Worm (Caenorhabditis elegans) whole organism, mixed stage, embryonic: Measurements from ENCODE around the gene F47G3.1.

Experiments used
- M03D4.4 ChIP-seq: sonication (generic microtip); optimal IDR thresholded peaks from 2 replicates; lab custom pipeline; 2017; ENCODE audit warnings: mild to moderate bottlenecking, missing genetic modification characterization, missing compliant biosample characterization
- bed-3 ChIP-seq: fragments of 200-800 bp; sonication (Bioruptor generic); optimal IDR thresholded peaks from 3 replicates; lab custom pipeline; 2018; ENCODE audit warnings: mild to moderate bottlenecking, missing genetic modification characterization, moderate library complexity, missing compliant biosample characterization
- blmp-1 ChIP-seq: fragments of 150-350 bp; optimal IDR thresholded peaks from 2 replicates; lab custom pipeline; 2014; ENCODE audit warnings: missing biosample characterization, missing genetic modification characterization
- ceh-39 ChIP-seq: fragments of 150-350 bp; optimal IDR thresholded peaks from 2 replicates; lab custom pipeline; 2014; ENCODE audit warnings: missing biosample characterization, missing genetic modification characterization
- ceh-83 ChIP-seq: fragments of 200-800 bp; sonication (Bioruptor generic); optimal IDR thresholded peaks from 2 replicates; lab custom pipeline; 2018; ENCODE audit warnings: mild to moderate bottlenecking, missing genetic modification characterization, missing compliant biosample characterization
- cnd-1 ChIP-seq: fragments of 200-800 bp; sonication (Bioruptor generic); optimal IDR thresholded peaks from 2 replicates; lab custom pipeline; 2018; ENCODE audit warnings: mild to moderate bottlenecking, missing genetic modification characterization, missing compliant biosample characterization
- drap-1 ChIP-seq: fragments of 200-800 bp; sonication (Bioruptor generic); optimal IDR thresholded peaks from 3 replicates; lab custom pipeline; 2018; ENCODE audit warnings: mild to moderate bottlenecking, missing genetic modification characterization, missing compliant biosample characterization
- elt-1 ChIP-seq: sonication (generic microtip); optimal IDR thresholded peaks from 2 replicates; lab custom pipeline; 2017; ENCODE audit warnings: missing genetic modification characterization, mild to moderate bottlenecking, missing compliant biosample characterization, antibody characterized with exemption, moderate library complexity, borderline replicate concordance; ENCODE audit not compliant: insufficient read depth
- elt-3 ChIP-seq: fragments of 150-350 bp; optimal IDR thresholded peaks from 2 replicates; lab custom pipeline; 2014; ENCODE audit warnings: missing biosample characterization, missing genetic modification characterization
- flh-1 ChIP-seq: fragments of 200-800 bp; sonication (Bioruptor generic); optimal IDR thresholded peaks from 2 replicates; lab custom pipeline; 2018; ENCODE audit warnings: mild to moderate bottlenecking, missing genetic modification characterization, moderate library complexity, missing compliant biosample characterization
- ham-2 ChIP-seq: fragments of 200-800 bp; sonication (Bioruptor generic); optimal IDR thresholded peaks from 2 replicates; lab custom pipeline; 2018; ENCODE audit warnings: mild to moderate bottlenecking, missing genetic modification characterization, missing compliant biosample characterization
- hlh-1 ChIP-seq: fragments of 150-350 bp; optimal IDR thresholded peaks from 2 replicates; lab custom pipeline; 2014; ENCODE audit warnings: missing biosample characterization, missing genetic modification reagents, missing genetic modification characterization
- lin-13 ChIP-seq: fragments of 150-350 bp; optimal IDR thresholded peaks from 2 replicates; lab custom pipeline; 2014; ENCODE audit warnings: missing biosample characterization, missing genetic modification characterization
- lin-32 ChIP-seq: fragments of 200-800 bp; sonication (Bioruptor generic); optimal IDR thresholded peaks from 2 replicates; lab custom pipeline; 2018; ENCODE audit warnings: mild to moderate bottlenecking, missing genetic modification characterization, missing compliant biosample characterization
- lsy-2 ChIP-seq: fragments of 150-350 bp; optimal IDR thresholded peaks from 2 replicates; lab custom pipeline; 2014; ENCODE audit warnings: missing biosample characterization, missing genetic modification characterization
- mab-5 ChIP-seq: fragments of 150-350 bp; optimal IDR thresholded peaks from 2 replicates; lab custom pipeline; 2014; ENCODE audit warnings: missing biosample characterization, missing genetic modification characterization
- mep-1 ChIP-seq: fragments of 150-350 bp; optimal IDR thresholded peaks from 2 replicates; lab custom pipeline; 2017; ENCODE audit warnings: missing biosample characterization, missing genetic modification reagents, missing genetic modification characterization, inconsistent platforms
- nhr-12 ChIP-seq: fragments of 150-350 bp; optimal IDR thresholded peaks from 2 replicates; lab custom pipeline; 2014; ENCODE audit warnings: missing biosample characterization, missing genetic modification characterization
- nhr-2 ChIP-seq: fragments of 150-350 bp; optimal IDR thresholded peaks from 2 replicates; lab custom pipeline; 2014; ENCODE audit warnings: missing biosample characterization, missing genetic modification characterization
- nhr-237 ChIP-seq: fragments of 150-350 bp; optimal IDR thresholded peaks from 2 replicates; lab custom pipeline; 2014; ENCODE audit warnings: missing biosample characterization, missing genetic modification characterization
- nhr-76 ChIP-seq: sonication (generic microtip); optimal IDR thresholded peaks from 2 replicates; lab custom pipeline; 2017; ENCODE audit warnings: missing biosample characterization, missing genetic modification characterization
- pha-4 ChIP-seq: fragments of 150-350 bp; optimal IDR thresholded peaks from 2 replicates; lab custom pipeline; 2018; ENCODE audit warnings: missing biosample characterization, missing genetic modification reagents, missing genetic modification characterization
- sem-2 ChIP-seq: fragments of 200-800 bp; sonication (Bioruptor generic); optimal IDR thresholded peaks from 2 replicates; lab custom pipeline; 2018; ENCODE audit warnings: mild to moderate bottlenecking, missing genetic modification characterization, missing compliant biosample characterization
- snpc-4 ChIP-seq: fragments of 150-350 bp; optimal IDR thresholded peaks from 2 replicates; lab custom pipeline; 2014; ENCODE audit warnings: missing biosample characterization, missing genetic modification characterization
- sptf-1 ChIP-seq: sonication (generic microtip); optimal IDR thresholded peaks from 2 replicates; lab custom pipeline; 2017; ENCODE audit warnings: mild to moderate bottlenecking, missing genetic modification characterization, moderate library complexity, missing compliant biosample characterization
- tbx-8 ChIP-seq: fragments of 200-800 bp; sonication (Bioruptor generic); optimal IDR thresholded peaks from 2 replicates; lab custom pipeline; 2018; ENCODE audit warnings: mild to moderate bottlenecking, missing genetic modification characterization, moderate library complexity, missing compliant biosample characterization
- unc-120 ChIP-seq: sonication (generic microtip); optimal IDR thresholded peaks from 2 replicates; lab custom pipeline; 2017; ENCODE audit warnings: missing genetic modification characterization, missing compliant biosample characterization; ENCODE audit not compliant: poor library complexity, severe bottlenecking
- unc-39 ChIP-seq: fragments of 150-350 bp; optimal IDR thresholded peaks from 2 replicates; lab custom pipeline; 2014; ENCODE audit warnings: missing biosample characterization, missing genetic modification characterization
- unc-62 ChIP-seq: fragments of 150-350 bp; optimal IDR thresholded peaks from 2 replicates; lab custom pipeline; 2014; ENCODE audit warnings: missing biosample characterization, missing genetic modification reagents, missing genetic modification characterization
- ztf-11 ChIP-seq: fragments of 150-350 bp; optimal IDR thresholded peaks from 2 replicates; lab custom pipeline; 2014; ENCODE audit warnings: missing biosample characterization, missing genetic modification characterization

Gene F47G3.1

DNA sequence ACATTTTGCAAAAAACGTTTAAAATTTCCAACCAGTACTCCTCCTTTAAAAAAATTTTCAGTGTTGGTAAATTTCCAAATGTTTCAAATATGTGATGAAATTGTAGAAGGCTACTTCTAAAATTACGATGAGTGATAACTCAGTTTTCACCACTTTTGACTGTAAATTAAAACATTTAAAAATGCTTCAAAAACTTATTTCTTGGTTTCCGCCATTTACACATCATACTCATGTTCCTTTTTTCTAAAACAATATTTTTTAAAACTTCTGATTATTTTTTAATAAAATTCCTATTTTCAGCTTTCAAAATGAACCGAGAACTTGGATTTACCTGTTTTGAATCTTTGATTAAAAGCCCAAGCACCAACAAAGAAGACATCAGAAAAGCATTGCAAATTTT is 18.2 kb downstream of the F47G3.1 start, which contains the start of gene C43H6.4:
C43H6.4 (plus strand) TSS at position 301 of the 400 bp plus-strand sequence.
- no peak for TF ChIP-seq hlh-1
- no peak for TF ChIP-seq lin-32 (GFP tag; lab: Kevin White, UChicago)
- TF ChIP-seq snpc-4 (tag; lab: Kevin White, UChicago) = no peak
- TF ChIP-seq drap-1 (GFP tag; lab: Kevin White, UChicago) = no peak
- no peak for TF ChIP-seq nhr-237 (tag; lab: Kevin White, UChicago)
- no peak for TF ChIP-seq ztf-11 (tag; lab: Kevin White, UChicago)
- no peak for TF ChIP-seq sptf-1 (tag; lab: Kevin White, UChicago)
- TF ChIP-seq flh-1 (GFP tag; lab: Kevin White, UChicago) = no peak
- TF ChIP-seq lsy-2 (tag; lab: Kevin White, UChicago) = no peak
- no peak for TF ChIP-seq sem-2 (GFP tag; lab: Kevin White, UChicago)
- TF ChIP-seq elt-1 (tag; lab: Kevin White, UChicago) = no peak
- TF ChIP-seq, all 35 proteins: peak for 0

DNA sequence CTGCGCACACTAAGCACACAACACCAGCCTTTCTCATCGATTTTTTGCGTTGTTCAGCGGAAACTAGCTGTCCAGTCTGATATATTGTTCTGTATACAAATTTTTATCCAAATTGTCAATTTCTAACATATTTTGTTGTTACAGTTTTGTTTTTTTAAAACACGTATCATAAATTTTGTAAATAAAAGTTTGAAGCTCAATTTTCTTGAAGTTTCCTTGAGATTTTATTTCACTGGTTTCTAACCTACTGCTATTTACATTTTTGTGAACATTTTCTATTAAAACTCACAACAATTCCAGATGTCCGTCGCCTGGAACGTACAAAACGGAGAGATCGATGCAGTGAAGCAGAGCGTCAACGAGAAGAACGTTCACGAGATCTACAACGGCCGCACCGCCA is 21.6 kb downstream of the F47G3.1 start, which contains the start of gene mtpn-1:
mtpn-1 (plus strand) TSS at position 301 of the 400 bp plus-strand sequence.
- no peak for TF ChIP-seq ceh-39
- TF ChIP-seq lin-13 (tag; lab: Kevin White, UChicago) = no peak
- TF ChIP-seq pha-4 (tag; lab: Kevin White, UChicago) = no peak
- no peak for TF ChIP-seq unc-120 (tag; lab: Kevin White, UChicago)
- TF ChIP-seq ham-2 = no peak
- TF ChIP-seq nhr-2 (tag; lab: Kevin White, UChicago) = no peak
- TF ChIP-seq tbx-8 (GFP tag; lab: Kevin White, UChicago) = no peak
- no peak for TF ChIP-seq ceh-83 (GFP tag; lab: Kevin White, UChicago)
- no peak for TF ChIP-seq nhr-76
- no peak for TF ChIP-seq hlh-1
- no peak for TF ChIP-seq blmp-1 (tag; lab: Kevin White, UChicago)
- TF ChIP-seq bed-3 (GFP tag; lab: Kevin White, UChicago) = no peak
- no peak for TF ChIP-seq flh-1 (GFP tag; lab: Kevin White, UChicago)
- no peak for TF ChIP-seq mep-1 (tag; lab: Kevin White, UChicago)
- TF ChIP-seq unc-39 (tag; lab: Kevin White, UChicago) = no peak

DNA sequence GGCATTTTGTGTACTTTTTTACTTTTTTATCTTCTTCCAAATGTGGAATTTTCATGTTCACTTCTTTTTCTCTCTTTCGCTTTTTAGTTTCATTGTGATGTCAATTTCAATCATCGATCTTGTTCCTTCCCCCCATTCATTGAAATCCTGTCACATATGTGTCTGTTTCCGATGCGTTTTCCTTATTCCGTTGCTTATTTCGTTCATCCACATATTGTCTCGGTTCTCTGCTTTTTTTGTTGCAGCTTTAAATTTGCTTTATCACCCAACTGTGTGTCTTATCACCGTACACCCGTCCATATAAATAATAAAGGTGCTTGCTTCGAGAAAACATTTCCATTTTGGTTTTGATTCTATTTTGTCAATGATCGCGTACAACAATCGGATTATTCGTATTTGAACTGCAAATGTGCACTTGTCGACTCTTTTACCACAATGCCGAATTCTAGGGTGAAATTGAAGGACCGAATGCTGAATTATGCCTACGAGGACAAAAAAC is 23.7 kb downstream of the F47G3.1 start, which contains the start of the genes C43H6.12 and trpp-12:
C43H6.12 (plus strand) TSS at position 365 of the 499 bp plus-strand sequence.
trpp-12 (plus strand) TSS at position 449 of the 499 bp plus-strand sequence.
- TF ChIP-seq tbx-8 (GFP tag; lab: Kevin White, UChicago) (no peak), hlh-1 (no peak), M03D4.4 (no peak), ceh-83 (GFP tag; lab: Kevin White, UChicago) (no peak), sem-2 (GFP tag; lab: Kevin White, UChicago) (no peak), mab-5 (tag; lab: Kevin White, UChicago) (no peak)

DNA sequence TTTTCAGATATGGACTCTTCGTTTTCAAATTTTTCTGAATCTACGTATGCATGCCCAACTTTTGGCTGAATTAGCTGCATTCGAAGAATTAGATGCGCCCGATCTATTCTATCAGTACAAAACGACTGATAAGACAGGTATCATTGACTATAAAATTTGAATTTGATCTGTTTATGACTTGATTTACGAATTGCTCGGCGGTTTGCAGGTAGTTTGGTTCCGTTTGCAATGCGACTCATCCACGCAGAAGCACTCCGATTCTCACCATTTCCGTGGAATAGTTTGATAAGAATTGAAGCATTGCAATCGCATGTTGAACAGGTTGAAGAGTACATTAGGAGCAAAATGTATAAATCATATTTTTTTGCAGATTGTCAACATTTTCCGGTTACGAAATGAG is 25.4 kb downstream of the F47G3.1 start:
- no peak for TF ChIP-seq blmp-1 (tag; lab: Kevin White, UChicago)
- TF ChIP-seq cnd-1 (tag; lab: Kevin White, UChicago) = no peak
- TF ChIP-seq ceh-39 = no peak
- no peak for TF ChIP-seq nhr-12
- no peak for TF ChIP-seq bed-3 (GFP tag; lab: Kevin White, UChicago)
- no peak for TF ChIP-seq unc-62
- TF ChIP-seq tbx-8 (GFP tag; lab: Kevin White, UChicago) = no peak
- no peak for TF ChIP-seq ceh-83 (GFP tag; lab: Kevin White, UChicago)

DNA sequence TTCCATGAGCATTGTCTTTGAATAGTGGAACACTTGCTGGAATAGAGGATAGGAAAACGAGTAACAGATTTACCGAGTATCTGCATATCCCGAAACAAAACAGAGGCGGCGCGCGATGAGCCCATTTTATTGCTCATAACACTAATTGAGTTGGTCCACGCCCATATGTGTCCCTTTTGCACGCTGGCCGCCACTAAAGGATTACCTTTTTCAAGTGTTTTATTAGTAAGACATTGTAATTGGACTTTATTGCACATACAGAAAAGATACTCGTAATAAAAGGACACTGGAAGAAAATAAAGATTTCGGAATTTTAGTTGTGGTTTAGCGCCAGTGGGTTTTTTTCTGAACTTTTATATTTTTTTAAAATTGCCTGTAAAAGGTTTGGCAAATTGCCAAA is 27.7 kb downstream of the F47G3.1 start, which contains the start of gene hlh-15:
hlh-15 (minus strand) TSS at position 101 of the 400 bp plus-strand sequence.
- TF ChIP-seq ceh-83 (GFP tag; lab: Kevin White, UChicago) = no peak
- no peak for TF ChIP-seq unc-62
- no peak for TF ChIP-seq M03D4.4
- no peak for TF ChIP-seq nhr-76
- TF ChIP-seq unc-120 (tag; lab: Kevin White, UChicago) = no peak
- no peak for TF ChIP-seq sem-2 (GFP tag; lab: Kevin White, UChicago)
- no peak for TF ChIP-seq snpc-4 (tag; lab: Kevin White, UChicago)
- no peak for TF ChIP-seq mep-1 (tag; lab: Kevin White, UChicago)
- no peak for TF ChIP-seq lin-13 (tag; lab: Kevin White, UChicago)
- TF ChIP-seq elt-3 (tag; lab: Kevin White, UChicago) = no peak
- no peak for TF ChIP-seq pha-4 (tag; lab: Kevin White, UChicago)
- TF ChIP-seq unc-39 (tag; lab: Kevin White, UChicago) = no peak
- TF ChIP-seq drap-1 (GFP tag; lab: Kevin White, UChicago) = no peak
- TF ChIP-seq sptf-1 (tag; lab: Kevin White, UChicago) = no peak
- no peak for TF ChIP-seq nhr-2 (tag; lab: Kevin White, UChicago)
- TF ChIP-seq, all 35 proteins: peak for 0
